Worm (Caenorhabditis elegans) whole organism, L1 larva: Measurements from ENCODE around the gene H28G03.2.

Experiments
- C04F5.9 ChIP-seq: sonication (generic microtip); optimal IDR thresholded peaks from 2 replicates; lab custom pipeline; 2016; ENCODE audit warnings: missing genetic modification characterization, missing compliant biosample characterization
- C16A3.4 ChIP-seq: fragments of 150-350 bp; optimal IDR thresholded peaks from 2 replicates; lab custom pipeline; 2014; ENCODE audit warnings: missing biosample characterization, missing genetic modification characterization
- F16B12.6 ChIP-seq: fragments of 150-350 bp; optimal IDR thresholded peaks from 2 replicates; lab custom pipeline; 2014; ENCODE audit warnings: missing biosample characterization, missing genetic modification characterization
- Y116A8C.19 ChIP-seq: sonication (generic microtip); optimal IDR thresholded peaks from 2 replicates; lab custom pipeline; 2016; ENCODE audit warnings: missing compliant biosample characterization, missing genetic modification characterization, borderline replicate concordance
- aha-1 ChIP-seq: fragments of 150-350 bp; optimal IDR thresholded peaks from 2 replicates; lab custom pipeline; 2014; ENCODE audit warnings: missing biosample characterization, missing genetic modification characterization
- aly-2 ChIP-seq: fragments of 150-350 bp; optimal IDR thresholded peaks from 2 replicates; lab custom pipeline; 2014; ENCODE audit warnings: missing biosample characterization, missing genetic modification characterization
- blmp-1 ChIP-seq: fragments of 150-350 bp; optimal IDR thresholded peaks from 2 replicates; lab custom pipeline; 2014; ENCODE audit warnings: missing biosample characterization, missing genetic modification characterization
- ceh-63 ChIP-seq: fragments of 200-800 bp; sonication (Bioruptor generic); optimal IDR thresholded peaks from 2 replicates; lab custom pipeline; 2018; ENCODE audit warnings: mild to moderate bottlenecking, missing genetic modification characterization, missing compliant biosample characterization
- ceh-8 ChIP-seq: fragments of 200-800 bp; sonication (Bioruptor generic); optimal IDR thresholded peaks from 2 replicates; lab custom pipeline; 2018; ENCODE audit warnings: mild to moderate bottlenecking, missing genetic modification characterization, moderate library complexity, missing compliant biosample characterization
- ceh-82 ChIP-seq, 3 experiments: fragments of 150-350 bp in 1 of 3; sonication (generic microtip) in 2 of 3; optimal IDR thresholded peaks; 2 replicates each; lab custom pipeline; 2014 to 2017; ENCODE audit warnings: missing biosample characterization in 3 of 3, missing genetic modification characterization in 3 of 3
- ceh-88 ChIP-seq: fragments of 200-800 bp; sonication (Bioruptor generic); IDR thresholded peaks from 2 replicates; pipeline ENCODE4 v1.3.6; 2022; ENCODE audit warnings: missing genetic modification characterization, missing compliant biosample characterization
- ceh-90 ChIP-seq: sonication (generic microtip); optimal IDR thresholded peaks from 2 replicates; lab custom pipeline; 2016; ENCODE audit warnings: missing genetic modification characterization, missing compliant biosample characterization
- dpl-1 ChIP-seq, 3 experiments: fragments of 150-350 bp in 2 of 3; sonication (generic microtip) in 1 of 3; optimal IDR thresholded peaks; 2 replicates each; lab custom pipeline; 2014 to 2017; ENCODE audit warnings: missing biosample characterization in 3 of 3, missing genetic modification characterization in 3 of 3, missing genetic modification reagents in 3 of 3
- efl-3 ChIP-seq: fragments of 200-800 bp; sonication (Bioruptor generic); optimal IDR thresholded peaks from 2 replicates; lab custom pipeline; 2018; ENCODE audit warnings: mild to moderate bottlenecking, missing genetic modification characterization, missing compliant biosample characterization
- egl-27 ChIP-seq, 2 experiments: fragments of 150-350 bp in 1 of 2; sonication (generic microtip); optimal IDR thresholded peaks; 3 replicates each; lab custom pipeline; 2017 to 2018; ENCODE audit warnings: missing biosample characterization in 2 of 2, missing genetic modification characterization in 2 of 2, missing genetic modification reagents in 2 of 2
- elt-2 ChIP-seq: sonication (generic microtip); optimal IDR thresholded peaks from 2 replicates; lab custom pipeline; 2016; ENCODE audit warnings: missing genetic modification characterization, mild to moderate bottlenecking, inconsistent platforms, missing compliant biosample characterization, missing genetic modification reagents
- elt-3 ChIP-seq, 6 experiments: fragments of 150-350 bp in 1 of 6; sonication (generic microtip); optimal IDR thresholded peaks; 2 replicates each; lab custom pipeline; 2017 to 2018; ENCODE audit warnings: missing biosample characterization in 6 of 6, missing genetic modification characterization in 6 of 6, inconsistent platforms in 1 of 6
- ets-5 ChIP-seq: fragments of 200-800 bp; sonication (Bioruptor generic); IDR thresholded peaks from 2 replicates; pipeline ENCODE4 v1.3.6; 2022; ENCODE audit warnings: missing genetic modification characterization, missing compliant biosample characterization
- fkh-4 ChIP-seq: sonication (generic microtip); optimal IDR thresholded peaks from 2 replicates; lab custom pipeline; 2016; ENCODE audit warnings: missing compliant biosample characterization, missing genetic modification characterization, borderline replicate concordance
- fkh-8 ChIP-seq: sonication (generic microtip); optimal IDR thresholded peaks from 2 replicates; lab custom pipeline; 2016; ENCODE audit warnings: mild to moderate bottlenecking, missing genetic modification characterization, missing compliant biosample characterization
- fos-1 ChIP-seq: fragments of 150-350 bp; optimal IDR thresholded peaks from 2 replicates; lab custom pipeline; 2014; ENCODE audit warnings: missing biosample characterization, missing genetic modification characterization
- hlh-17 ChIP-seq: fragments of 200-800 bp; sonication (Bioruptor generic); optimal IDR thresholded peaks from 2 replicates; lab custom pipeline; 2018; ENCODE audit warnings: missing genetic modification characterization, mild to moderate bottlenecking, missing compliant biosample characterization, moderate library complexity, borderline replicate concordance
- hlh-4 ChIP-seq: sonication (generic microtip); optimal IDR thresholded peaks from 2 replicates; lab custom pipeline; 2016; ENCODE audit warnings: mild to moderate bottlenecking, missing genetic modification characterization, missing compliant biosample characterization
- hpl-2 ChIP-seq: fragments of 150-350 bp; optimal IDR thresholded peaks from 2 replicates; lab custom pipeline; 2014; ENCODE audit warnings: missing biosample characterization, missing genetic modification reagents, missing genetic modification characterization
- jun-1 ChIP-seq: fragments of 150-350 bp; optimal IDR thresholded peaks from 2 replicates; lab custom pipeline; 2014; ENCODE audit warnings: missing biosample characterization, missing genetic modification reagents, missing genetic modification characterization
- lsy-2 ChIP-seq, 2 experiments: fragments of 150-350 bp; optimal IDR thresholded peaks; 2 replicates each; lab custom pipeline; 2014; ENCODE audit warnings: missing biosample characterization in 2 of 2, missing genetic modification characterization in 2 of 2
- nhr-11 ChIP-seq: fragments of 150-350 bp; optimal IDR thresholded peaks from 2 replicates; lab custom pipeline; 2014; ENCODE audit warnings: missing biosample characterization, missing genetic modification characterization
- nhr-12 ChIP-seq: sonication (generic microtip); optimal IDR thresholded peaks from 2 replicates; lab custom pipeline; 2017; ENCODE audit warnings: missing biosample characterization, missing genetic modification characterization
- nhr-19 ChIP-seq: fragments of 200-800 bp; sonication (Bioruptor generic); conservative IDR thresholded peaks from 2 replicates; pipeline ENCODE4 v1.3.6; 2022; ENCODE audit warnings: missing genetic modification characterization, missing compliant biosample characterization
- nhr-20 ChIP-seq: sonication (generic microtip); optimal IDR thresholded peaks from 2 replicates; lab custom pipeline; 2016; ENCODE audit warnings: mild to moderate bottlenecking, missing genetic modification characterization, missing compliant biosample characterization
- nhr-237 ChIP-seq: fragments of 150-350 bp; optimal IDR thresholded peaks from 2 replicates; lab custom pipeline; 2014; ENCODE audit warnings: missing biosample characterization, missing genetic modification characterization
- nhr-47 ChIP-seq: sonication (generic microtip); optimal IDR thresholded peaks from 2 replicates; lab custom pipeline; 2016; ENCODE audit warnings: mild to moderate bottlenecking, missing genetic modification characterization, moderate library complexity, missing compliant biosample characterization
- nhr-71 ChIP-seq: sonication (generic microtip); optimal IDR thresholded peaks from 2 replicates; lab custom pipeline; 2016; ENCODE audit warnings: mild to moderate bottlenecking, missing genetic modification characterization, moderate library complexity, missing compliant biosample characterization
- nhr-76 ChIP-seq: sonication (generic microtip); optimal IDR thresholded peaks from 2 replicates; lab custom pipeline; 2017; ENCODE audit warnings: missing biosample characterization, missing genetic modification characterization
- nhr-77 ChIP-seq: fragments of 150-350 bp; optimal IDR thresholded peaks from 2 replicates; lab custom pipeline; 2014; ENCODE audit warnings: missing biosample characterization, missing genetic modification characterization
- nhr-90 ChIP-seq: sonication (generic microtip); optimal IDR thresholded peaks from 2 replicates; lab custom pipeline; 2016; ENCODE audit warnings: mild to moderate bottlenecking, missing genetic modification characterization, missing compliant biosample characterization; ENCODE audit not compliant: poor library complexity
- pag-3 ChIP-seq: sonication (generic microtip); optimal IDR thresholded peaks from 2 replicates; lab custom pipeline; 2017; ENCODE audit warnings: missing genetic modification characterization, mild to moderate bottlenecking, missing compliant biosample characterization, antibody characterized with exemption, borderline replicate concordance; ENCODE audit not compliant: insufficient read depth
- pqm-1 ChIP-seq: sonication (generic microtip); optimal IDR thresholded peaks from 3 replicates; lab custom pipeline; 2017; ENCODE audit warnings: missing biosample characterization, missing genetic modification characterization
- rnt-1 ChIP-seq: sonication (generic microtip); optimal IDR thresholded peaks from 2 replicates; lab custom pipeline; 2016; ENCODE audit warnings: mild to moderate bottlenecking, missing genetic modification characterization, moderate library complexity, missing compliant biosample characterization
- skn-1 ChIP-seq: fragments of 150-350 bp; optimal IDR thresholded peaks from 2 replicates; lab custom pipeline; 2014; ENCODE audit warnings: missing biosample characterization, missing genetic modification characterization
- sox-4 ChIP-seq: sonication (generic microtip); optimal IDR thresholded peaks from 2 replicates; lab custom pipeline; 2016; ENCODE audit warnings: missing genetic modification characterization, missing compliant biosample characterization
- sup-37 ChIP-seq: fragments of 200-800 bp; sonication (Bioruptor generic); optimal IDR thresholded peaks from 2 replicates; lab custom pipeline; 2018; ENCODE audit warnings: mild to moderate bottlenecking, missing genetic modification characterization, missing compliant biosample characterization
- swsn-7 ChIP-seq: sonication (generic microtip); optimal IDR thresholded peaks from 2 replicates; lab custom pipeline; 2016; ENCODE audit warnings: missing genetic modification characterization, missing compliant biosample characterization
- tbx-2 ChIP-seq: sonication (generic microtip); optimal IDR thresholded peaks from 2 replicates; lab custom pipeline; 2016; ENCODE audit warnings: missing genetic modification characterization, missing compliant biosample characterization
- tlp-1 ChIP-seq: fragments of 150-350 bp; optimal IDR thresholded peaks from 2 replicates; lab custom pipeline; 2014; ENCODE audit warnings: missing biosample characterization, missing genetic modification characterization
- unc-130 ChIP-seq: fragments of 150-350 bp; optimal IDR thresholded peaks from 2 replicates; lab custom pipeline; 2017; ENCODE audit warnings: missing biosample characterization, missing genetic modification characterization, inconsistent platforms
- unc-30 ChIP-seq: sonication (generic microtip); optimal IDR thresholded peaks from 2 replicates; lab custom pipeline; 2017; ENCODE audit warnings: missing biosample characterization, missing genetic modification characterization
- unc-62 ChIP-seq: fragments of 150-350 bp; optimal IDR thresholded peaks from 2 replicates; lab custom pipeline; 2014; ENCODE audit warnings: missing biosample characterization, missing genetic modification reagents, missing genetic modification characterization
- unc-86 ChIP-seq: sonication (generic microtip); optimal IDR thresholded peaks from 2 replicates; lab custom pipeline; 2016; ENCODE audit warnings: missing genetic modification characterization, missing compliant biosample characterization
- vab-15 ChIP-seq: sonication (generic microtip); optimal IDR thresholded peaks from 2 replicates; lab custom pipeline; 2017; ENCODE audit warnings: missing genotype, mild to moderate bottlenecking, missing genetic modification characterization, missing compliant biosample characterization
- zag-1 ChIP-seq: fragments of 150-350 bp; optimal IDR thresholded peaks from 2 replicates; lab custom pipeline; 2014; ENCODE audit warnings: missing biosample characterization, missing genetic modification characterization
- ztf-11 ChIP-seq, 2 experiments: sonication (generic microtip); optimal IDR thresholded peaks; 2 replicates each; lab custom pipeline; 2016 to 2017; ENCODE audit warnings: missing genetic modification characterization in 2 of 2, missing biosample characterization in 1 of 2, missing compliant biosample characterization in 1 of 2
- ztf-4 ChIP-seq: fragments of 150-350 bp; optimal IDR thresholded peaks from 2 replicates; lab custom pipeline; 2014; ENCODE audit warnings: missing biosample characterization, missing genetic modification characterization

H28G03.2 gene

ce11 chrX:5244041-5244440 lies 38.5 kb downstream of the H28G03.2 start, which contains the start of gene Y34B4A.7:
Y34B4A.7 (plus strand) TSS chrX:5244337.
- TF ChIP-seq nhr-76 (tag; lab: Kevin White, UChicago) (no peak), ceh-8 (GFP tag; lab: Kevin White, UChicago) (peak; percentile 42), nhr-71 (peak; percentile 82), dpl-1 (GFP tag; optimal IDR thresholded peaks at IDR 0.05; lab: Kevin White, UChicago) (peak; percentile 8 to 70 (median 55)), Y116A8C.19 (tag; lab: Kevin White, UChicago) (no peak), tbx-2 (tag; lab: Kevin White, UChicago) (peak; percentile 74), lsy-2 (tag; optimal IDR thresholded peaks at IDR 0.05; lab: Kevin White, UChicago) (peak; percentile 75 to 80), nhr-11 (peak; percentile 16), nhr-90 (tag; lab: Kevin White, UChicago) (peak; percentile 80), unc-62 (GFP tag; lab: Kevin White, UChicago) (no peak), ets-5 (no peak), zag-1 (tag; lab: Kevin White, UChicago) (no peak), nhr-47 (peak; percentile 81), fkh-8 (tag; lab: Kevin White, UChicago) (peak; percentile 41), ceh-63 (no peak), pqm-1 (tag; lab: Kevin White, UChicago) (no peak), fos-1 (no peak), sup-37 (GFP tag; lab: Kevin White, UChicago) (no peak), efl-3 (GFP tag; lab: Kevin White, UChicago) (no peak), fkh-4 (tag; lab: Kevin White, UChicago) (no peak), unc-130 (tag; lab: Kevin White, UChicago) (peak; percentile 27), unc-86 (tag; lab: Kevin White, UChicago) (peak; percentile 65), ceh-88 (GFP tag; lab: Robert Waterston, UW) (no peak), aly-2 (tag; lab: Kevin White, UChicago) (no peak), blmp-1 (tag; lab: Kevin White, UChicago) (peak; percentile 90), jun-1 (tag; lab: Kevin White, UChicago) (peak; percentile 5), swsn-7 (tag; lab: Kevin White, UChicago) (peak; percentile 81), unc-30 (tag; lab: Kevin White, UChicago) (no peak), C04F5.9 (tag; lab: Kevin White, UChicago) (no peak), hlh-17 (no peak), rnt-1 (tag; lab: Kevin White, UChicago) (peak; percentile 72), tlp-1 (tag; lab: Kevin White, UChicago) (no peak), sox-4 (no peak), ztf-11 (tag; optimal IDR thresholded peaks at IDR 0.05; lab: Kevin White, UChicago) (peak in 1 of 2 experiments; percentile 53), aha-1 (tag; lab: Kevin White, UChicago) (no peak), elt-2 (tag; lab: Kevin White, UChicago) (no peak), C16A3.4 (tag; lab: Kevin White, UChicago) (peak; percentile 63), ceh-90 (tag; lab: Kevin White, UChicago) (no peak), nhr-237 (no peak), nhr-77 (tag; lab: Kevin White, UChicago) (no peak), pag-3 (tag; lab: Kevin White, UChicago) (no peak), nhr-19 (GFP tag; lab: Robert Waterston, UW) (peak; percentile 75), hpl-2 (GFP tag; lab: Kevin White, UChicago) (no peak), hlh-4 (tag; lab: Kevin White, UChicago) (no peak), F16B12.6 (tag; lab: Kevin White, UChicago) (peak; percentile 32), ceh-82 (tag; optimal IDR thresholded peaks at IDR 0.05; lab: Kevin White, UChicago) (peak; percentile 55 to 70 (median 68)), nhr-12 (tag; lab: Kevin White, UChicago) (no peak), elt-3 (tag; optimal IDR thresholded peaks at IDR 0.05; lab: Kevin White, UChicago) (peak in 1 of 6 experiments; percentile 79), vab-15 (tag; lab: Kevin White, UChicago) (no peak), nhr-20 (tag; lab: Kevin White, UChicago) (peak; percentile 82), ztf-4 (tag; lab: Kevin White, UChicago) (peak; percentile 24), skn-1 (peak; percentile 43), egl-27 (tag; optimal IDR thresholded peaks at IDR 0.05; lab: Kevin White, UChicago) (no peak)
